Worm (Caenorhabditis elegans) whole organism, L4 larva: Measurements from ENCODE around the gene srh-239.

Source experiments
- T20F7.1 ChIP-seq: fragments of 200-800 bp; sonication (Bioruptor generic); optimal IDR thresholded peaks from 2 replicates; lab custom pipeline; 2018; ENCODE audit warnings: mild to moderate bottlenecking, missing genetic modification characterization, missing compliant biosample characterization
- Y5F2A.4 ChIP-seq: fragments of 200-800 bp; sonication (Bioruptor generic); optimal IDR thresholded peaks from 2 replicates; lab custom pipeline; 2018; ENCODE audit warnings: mild to moderate bottlenecking, missing genetic modification characterization, missing compliant biosample characterization
- ZK337.2 ChIP-seq: fragments of 200-800 bp; sonication (Bioruptor generic); IDR thresholded peaks from 2 replicates; pipeline ENCODE4 v1.3.6; 2022; ENCODE audit warnings: missing genetic modification reagents, missing genetic modification characterization, missing compliant biosample characterization
- ZK546.5 ChIP-seq, 2 experiments: sonication (generic microtip); optimal IDR thresholded peaks; 2 replicates each; lab custom pipeline; 2017; ENCODE audit warnings: missing biosample characterization in 2 of 2, missing genetic modification characterization in 2 of 2
- ama-1 ChIP-seq: fragments of 150-350 bp; optimal IDR thresholded peaks from 2 replicates; lab custom pipeline; 2014; ENCODE audit warnings: inconsistent platforms, mixed read lengths
- arid-1 ChIP-seq: fragments of 200-800 bp; sonication (Bioruptor generic); conservative IDR thresholded peaks from 2 replicates; pipeline ENCODE4 v1.3.6; 2022; ENCODE audit warnings: missing genetic modification reagents, missing genetic modification characterization, missing compliant biosample characterization
- ceh-20 ChIP-seq: fragments of 200-800 bp; sonication (Bioruptor generic); IDR thresholded peaks from 2 replicates; pipeline ENCODE4 v1.3.6; 2022; ENCODE audit warnings: missing genetic modification reagents, missing genetic modification characterization, missing compliant biosample characterization
- ceh-28 ChIP-seq: fragments of 150-350 bp; optimal IDR thresholded peaks from 2 replicates; lab custom pipeline; 2014; ENCODE audit warnings: missing biosample characterization, missing genetic modification reagents, missing genetic modification characterization
- ceh-32 ChIP-seq: sonication (generic microtip); optimal IDR thresholded peaks from 2 replicates; lab custom pipeline; 2016; ENCODE audit warnings: mild to moderate bottlenecking, missing genetic modification characterization, missing compliant biosample characterization; ENCODE audit not compliant: poor library complexity
- ceh-44 ChIP-seq: fragments of 200-800 bp; sonication (Bioruptor generic); IDR thresholded peaks from 2 replicates; pipeline ENCODE4 v1.3.6; 2022; ENCODE audit warnings: missing genetic modification reagents, missing genetic modification characterization, missing compliant biosample characterization
- ceh-62 ChIP-seq: sonication (generic microtip); optimal IDR thresholded peaks from 2 replicates; lab custom pipeline; 2017; ENCODE audit warnings: missing biosample characterization, missing genetic modification characterization
- ceh-82 ChIP-seq: sonication (generic microtip); optimal IDR thresholded peaks from 2 replicates; lab custom pipeline; 2017; ENCODE audit warnings: missing biosample characterization, missing genetic modification characterization
- cey-2 ChIP-seq: sonication (generic microtip); optimal IDR thresholded peaks from 3 replicates; lab custom pipeline; 2017; ENCODE audit warnings: missing genetic modification characterization, mild to moderate bottlenecking, missing compliant biosample characterization, antibody characterized with exemption, borderline replicate concordance; ENCODE audit not compliant: insufficient read depth
- daf-12 ChIP-seq: fragments of 150-350 bp; optimal IDR thresholded peaks from 2 replicates; lab custom pipeline; 2014; ENCODE audit warnings: missing biosample characterization, missing genetic modification reagents, missing genetic modification characterization
- daf-16 ChIP-seq, 3 experiments: sonication (generic microtip); optimal IDR thresholded peaks; 2 replicates each; lab custom pipeline; 2016 to 2017; ENCODE audit warnings: missing genetic modification characterization in 3 of 3, missing genetic modification reagents in 3 of 3, mild to moderate bottlenecking in 2 of 3, missing compliant biosample characterization in 2 of 3, missing biosample characterization in 1 of 3, moderate library complexity in 1 of 3
- fkh-10 ChIP-seq: fragments of 150-350 bp; optimal IDR thresholded peaks from 2 replicates; lab custom pipeline; 2014; ENCODE audit warnings: missing biosample characterization, missing genetic modification reagents, missing genetic modification characterization
- gei-8 ChIP-seq: fragments of 200-800 bp; sonication (Bioruptor generic); optimal IDR thresholded peaks from 2 replicates; lab custom pipeline; 2018; ENCODE audit warnings: mild to moderate bottlenecking, missing genetic modification characterization, missing compliant biosample characterization
- hlh-30 ChIP-seq: sonication (generic microtip); optimal IDR thresholded peaks from 2 replicates; lab custom pipeline; 2017; ENCODE audit warnings: antibody characterized with exemption, mild to moderate bottlenecking, missing genetic modification characterization, missing compliant biosample characterization; ENCODE audit not compliant: insufficient read depth
- lin-1 ChIP-seq: fragments of 200-800 bp; sonication (Bioruptor generic); IDR thresholded peaks from 2 replicates; pipeline ENCODE4 v1.3.6; 2022; ENCODE audit warnings: missing genetic modification reagents, missing genetic modification characterization, missing compliant biosample characterization
- lir-3 ChIP-seq: sonication (generic microtip); optimal IDR thresholded peaks from 2 replicates; lab custom pipeline; 2016; ENCODE audit warnings: mild to moderate bottlenecking, missing genetic modification characterization, missing compliant biosample characterization
- mdt-29 ChIP-seq: fragments of 200-800 bp; sonication (Bioruptor generic); IDR thresholded peaks from 2 replicates; pipeline ENCODE4 v1.3.6; 2022; ENCODE audit warnings: missing genetic modification reagents, missing genetic modification characterization, missing compliant biosample characterization
- mep-1 ChIP-seq: fragments of 150-350 bp; sonication (generic microtip); optimal IDR thresholded peaks from 3 replicates; lab custom pipeline; 2014; ENCODE audit warnings: missing biosample characterization, missing genetic modification characterization
- nhr-102 ChIP-seq: sonication (generic microtip); optimal IDR thresholded peaks from 2 replicates; lab custom pipeline; 2016; ENCODE audit warnings: mild to moderate bottlenecking, missing genetic modification characterization, moderate library complexity, missing compliant biosample characterization
- nhr-11 ChIP-seq: fragments of 150-350 bp; optimal IDR thresholded peaks from 2 replicates; lab custom pipeline; 2014; ENCODE audit warnings: missing biosample characterization, missing genetic modification characterization
- nhr-111 ChIP-seq: fragments of 200-800 bp; sonication (Bioruptor generic); optimal IDR thresholded peaks from 2 replicates; lab custom pipeline; 2018; ENCODE audit warnings: mild to moderate bottlenecking, missing genetic modification characterization, missing compliant biosample characterization
- nhr-41 ChIP-seq: fragments of 200-800 bp; sonication (Bioruptor generic); IDR thresholded peaks from 2 replicates; pipeline ENCODE4 v1.3.6; 2022; ENCODE audit warnings: missing genetic modification reagents, missing genetic modification characterization, missing compliant biosample characterization
- nhr-76 ChIP-seq: fragments of 150-350 bp; optimal IDR thresholded peaks from 2 replicates; lab custom pipeline; 2014; ENCODE audit warnings: missing biosample characterization, missing genetic modification characterization
- nhr-77 ChIP-seq: fragments of 150-350 bp; optimal IDR thresholded peaks from 2 replicates; lab custom pipeline; 2014; ENCODE audit warnings: missing biosample characterization, missing genetic modification characterization
- saeg-2 ChIP-seq: fragments of 200-800 bp; sonication (Bioruptor generic); IDR thresholded peaks from 2 replicates; pipeline ENCODE4 v1.3.6; 2022; ENCODE audit warnings: missing genetic modification reagents, missing genetic modification characterization, missing compliant biosample characterization
- snpc-4 ChIP-seq: fragments of 150-350 bp; optimal IDR thresholded peaks from 2 replicates; lab custom pipeline; 2014; ENCODE audit warnings: missing biosample characterization, missing genetic modification characterization
- tra-1 ChIP-seq: fragments of 200-800 bp; sonication (Bioruptor generic); IDR thresholded peaks from 2 replicates; pipeline ENCODE4 v1.3.6; 2022; ENCODE audit warnings: missing genetic modification reagents, missing genetic modification characterization, missing compliant biosample characterization
- unc-130 ChIP-seq: sonication (generic microtip); optimal IDR thresholded peaks from 2 replicates; lab custom pipeline; 2016; ENCODE audit warnings: missing genetic modification reagents, missing genetic modification characterization, missing compliant biosample characterization
- unc-39 ChIP-seq: sonication (generic microtip); optimal IDR thresholded peaks from 2 replicates; lab custom pipeline; 2017; ENCODE audit warnings: missing biosample characterization, missing genetic modification characterization
- zfp-2 ChIP-seq: sonication (generic microtip); optimal IDR thresholded peaks from 2 replicates; lab custom pipeline; 2016; ENCODE audit warnings: mild to moderate bottlenecking, missing genetic modification characterization, missing compliant biosample characterization
- ztf-11 ChIP-seq: fragments of 150-350 bp; optimal IDR thresholded peaks from 2 replicates; lab custom pipeline; 2014; ENCODE audit warnings: missing biosample characterization, missing genetic modification characterization
- ztf-7 ChIP-seq: fragments of 150-350 bp; optimal IDR thresholded peaks from 2 replicates; lab custom pipeline; 2014; ENCODE audit warnings: missing biosample characterization, missing genetic modification characterization

srh-239 gene

DNA sequence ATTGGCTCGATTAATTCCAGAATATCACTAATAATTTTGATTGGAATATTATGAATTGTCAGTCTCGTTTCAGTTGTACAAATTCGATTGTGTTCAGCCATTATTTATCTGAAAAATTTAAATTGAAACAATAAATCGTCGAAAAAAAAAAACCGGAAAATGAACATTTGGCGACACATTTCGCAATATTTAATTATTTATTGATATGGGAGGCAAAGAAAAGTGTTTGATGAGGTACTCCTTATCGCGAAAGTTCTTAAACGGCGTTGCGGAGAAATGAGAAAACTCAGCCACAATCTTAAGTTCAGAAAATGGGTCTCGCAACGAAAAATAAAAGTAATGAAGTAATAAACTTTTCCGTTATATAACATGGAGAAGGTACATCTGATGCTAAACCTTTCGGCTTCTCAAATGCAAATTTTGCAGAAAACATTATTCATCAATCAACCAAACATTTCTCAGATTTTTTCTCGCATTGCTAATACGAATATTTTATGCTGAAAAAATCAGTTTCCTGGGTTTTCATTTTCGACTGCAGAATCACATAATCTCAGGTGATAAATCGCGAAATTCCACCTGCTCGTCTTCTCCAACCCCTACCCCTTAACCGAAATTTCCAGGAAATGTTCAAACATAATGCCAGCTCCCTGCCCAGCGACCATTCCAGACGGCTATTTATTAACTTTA is 45.7 kb upstream of the srh-239 start, which contains the start of the genes T06E6.15 and sri-7:
Gene T06E6.15 (minus strand): TSS at position 101 of the 687 bp plus-strand sequence.
Gene sri-7 (plus strand): TSS at position 637 of the 687 bp plus-strand sequence.
- TF ChIP-seq zfp-2 (tag; lab: Kevin White, UChicago): no peak
- no peak for TF ChIP-seq ceh-20 (GFP tag; lab: Robert Waterston, UW)
- TF ChIP-seq saeg-2: no peak
- TF ChIP-seq daf-12: no peak
- no peak for TF ChIP-seq tra-1 (GFP tag; lab: Robert Waterston, UW)
- TF ChIP-seq ZK546.5 (tag; optimal IDR thresholded peaks at IDR 0.05; lab: Kevin White, UChicago): no peak
- TF ChIP-seq unc-39 (tag; lab: Kevin White, UChicago): no peak
- no peak for TF ChIP-seq nhr-77 (tag; lab: Kevin White, UChicago)

DNA sequence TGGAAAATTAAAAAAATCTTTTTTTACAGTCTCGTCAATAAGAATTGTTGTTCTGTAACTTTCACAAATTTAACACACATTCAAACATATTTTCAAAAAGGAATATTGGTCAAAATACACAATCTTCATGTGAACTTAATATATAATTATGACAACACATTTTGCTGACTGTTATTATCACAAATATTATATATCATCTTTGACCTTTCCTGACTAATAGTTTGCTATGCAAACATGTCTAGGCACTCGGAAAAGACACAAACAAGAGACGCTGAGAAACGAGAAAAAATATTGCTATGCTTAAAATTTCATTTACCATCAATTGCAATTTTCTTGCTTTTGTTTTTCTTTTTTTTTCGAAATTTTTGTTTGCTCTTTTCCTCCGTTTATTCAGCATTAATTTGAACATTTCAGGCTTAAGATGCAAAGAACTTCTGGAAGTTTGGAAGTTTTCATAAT is 43.7 kb upstream of the srh-239 start, which contains the start of gene fbxa-135:
Gene fbxa-135 (plus strand): TSS at position 409 of the 459 bp plus-strand sequence.
- TF ChIP-seq daf-16 (GFP tag; optimal IDR thresholded peaks at IDR 0.05; lab: Kevin White, UChicago): no peak
- peak; percentile 93 for TF ChIP-seq daf-16 (tag; optimal IDR thresholded peaks at IDR 0.05; lab: Kevin White, UChicago)
- TF ChIP-seq nhr-76 (tag; lab: Kevin White, UChicago): no peak

DNA sequence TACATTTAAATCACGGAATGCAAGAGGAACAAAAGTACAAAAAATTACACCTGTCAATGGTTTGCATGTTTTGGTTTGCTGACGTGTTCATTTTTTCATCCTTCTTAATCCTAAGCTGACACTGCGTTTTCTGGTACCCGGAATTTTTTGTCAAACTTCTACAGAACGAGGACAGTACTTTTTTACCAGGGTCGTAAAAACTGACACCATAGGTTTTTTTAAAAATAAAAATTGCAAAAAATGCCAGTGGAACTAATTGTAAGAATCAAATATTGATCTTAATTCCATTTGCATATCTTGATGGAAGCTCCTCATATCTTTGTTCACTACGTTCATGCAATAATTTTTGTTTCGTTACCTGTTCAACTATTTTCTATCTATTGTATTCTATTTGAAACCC is 40.7 kb upstream of the srh-239 start, which contains the start of gene srh-258:
Gene srh-258 (plus strand): TSS at position 301 of the 400 bp plus-strand sequence.
- TF ChIP-seq nhr-11 (tag; lab: Kevin White, UChicago) (no peak), nhr-77 (tag; lab: Kevin White, UChicago) (no peak), mdt-29 (GFP tag; lab: Robert Waterston, UW) (no peak), ceh-28 (no peak), ztf-7 (tag; lab: Kevin White, UChicago) (no peak), ceh-62 (tag; lab: Kevin White, UChicago) (no peak), nhr-102 (no peak), daf-16 (GFP tag; optimal IDR thresholded peaks at IDR 0.05; lab: Kevin White, UChicago) (no peak), daf-16 (tag; optimal IDR thresholded peaks at IDR 0.05; lab: Kevin White, UChicago) (no peak), cey-2 (tag; lab: Kevin White, UChicago) (no peak)
- TF ChIP-seq, all 104 proteins: peak for 0

DNA sequence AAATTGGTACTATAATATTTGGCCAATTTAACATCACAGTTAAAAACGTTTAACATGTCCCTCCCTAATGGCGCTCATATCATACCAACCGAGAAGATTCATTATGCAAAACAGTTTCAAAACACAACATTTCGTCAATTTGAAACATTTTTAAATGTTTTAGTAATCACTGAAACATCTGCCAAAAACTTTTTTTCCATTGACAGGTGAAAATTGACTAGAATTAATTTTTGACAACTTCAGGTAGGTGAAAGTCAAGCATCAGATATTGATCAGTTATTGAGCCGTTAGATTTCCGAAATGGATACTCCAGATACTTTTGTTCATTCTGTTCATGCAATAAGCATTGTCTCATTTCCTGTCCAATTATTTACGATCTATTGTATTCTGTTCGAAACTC is 38.6 kb upstream of the srh-239 start, which contains the start of gene srh-257:
Gene srh-257 (plus strand): TSS at position 301 of the 400 bp plus-strand sequence.
- TF ChIP-seq nhr-102: no peak
- no peak for TF ChIP-seq arid-1
- TF ChIP-seq ceh-44: no peak
- no peak for TF ChIP-seq Y5F2A.4
- no peak for TF ChIP-seq saeg-2
- TF ChIP-seq nhr-111 (GFP tag; lab: Kevin White, UChicago): no peak
- no peak for TF ChIP-seq lin-1 (GFP tag; lab: Robert Waterston, UW)
- no peak for TF ChIP-seq ZK337.2
- TF ChIP-seq hlh-30: no peak
- TF ChIP-seq ceh-82 (tag; lab: Kevin White, UChicago): no peak
- no peak for TF ChIP-seq daf-12
- TF ChIP-seq ceh-32 (tag; lab: Kevin White, UChicago): no peak
- no peak for TF ChIP-seq unc-130 (GFP tag; lab: Kevin White, UChicago)
- TF ChIP-seq nhr-41 (GFP tag; lab: Robert Waterston, UW): no peak

DNA sequence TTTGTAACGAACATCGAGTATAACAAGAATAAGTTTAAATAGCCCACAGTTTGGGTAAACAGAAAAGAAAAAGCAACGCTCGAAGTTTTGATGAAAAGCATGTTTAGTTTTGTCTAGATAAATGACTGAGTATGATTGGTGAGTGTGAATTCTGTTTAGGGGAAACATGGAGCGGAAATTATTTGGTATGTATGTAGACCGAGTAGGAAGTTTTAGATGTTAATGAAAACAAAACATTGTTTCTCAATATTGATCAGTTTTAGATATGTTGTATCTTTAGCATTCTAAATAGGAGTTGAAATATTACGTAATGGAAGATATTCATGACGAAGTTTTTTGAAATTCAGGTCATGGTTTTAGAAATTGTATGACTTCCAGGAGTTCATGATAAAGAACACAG is 32.9 kb upstream of the srh-239 start, which contains the start of gene srbc-63:
Gene srbc-63 (minus strand): TSS at position 101 of the 400 bp plus-strand sequence.
- TF ChIP-seq ceh-82 (tag; lab: Kevin White, UChicago) (no peak), mep-1 (tag; lab: Kevin White, UChicago) (no peak), ceh-32 (tag; lab: Kevin White, UChicago) (no peak), gei-8 (GFP tag; lab: Kevin White, UChicago) (no peak), fkh-10 (GFP tag; lab: Kevin White, UChicago) (no peak), ceh-44 (no peak), daf-12 (no peak), T20F7.1 (GFP tag; lab: Kevin White, UChicago) (no peak), ztf-11 (tag; lab: Kevin White, UChicago) (no peak), ama-1 (lab: Kevin White, UChicago) (no peak), cey-2 (tag; lab: Kevin White, UChicago) (no peak), snpc-4 (tag; lab: Kevin White, UChicago) (no peak), lir-3 (no peak)
